Fruit fly (Drosophila melanogaster): ENCODE data around the gene CG1105.

The CG1105 gene

dm6 chr3R:7067092-7067491 is at the start of gene CG1105, which contains the start of gene CG1965 (continued):
- TF ChIP-seq zfh1 (GFP tag; IDR thresholded peaks at IDR 0.05) (peak; percentile 95), schlank (tag; optimal IDR thresholded peaks at IDR 0.05) (peak; percentile 53), CG8089 (GFP tag; optimal IDR thresholded peaks at IDR 0.05) (peak; percentile 88), abd-A (tag; optimal IDR thresholded peaks at IDR 0.05) (no peak), fru (optimal IDR thresholded peaks at IDR 0.05) (no peak), CG12769 (tag; optimal IDR thresholded peaks at IDR 0.05) (peak; percentile 91), CG7745 (tag; optimal IDR thresholded peaks at IDR 0.05) (peak; percentile 33), CG12219 (GFP tag; optimal IDR thresholded peaks at IDR 0.05) (peak; percentile 70), dm (GFP tag; optimal IDR thresholded peaks at IDR 0.05) (peak; percentile 92), sr (GFP tag; IDR thresholded peaks at IDR 0.05) (no peak; the same call in 2 of the 3 replicates), Dad (GFP tag; optimal IDR thresholded peaks at IDR 0.05) (peak; percentile 92), ase (GFP tag; IDR thresholded peaks at IDR 0.05) (peak; percentile 91), CG1832 (GFP tag; optimal IDR thresholded peaks at IDR 0.05) (no peak), CG1602 (GFP tag; optimal IDR thresholded peaks at IDR 0.05) (peak; percentile 96), CG10959 (GFP tag; IDR thresholded peaks at IDR 0.05) (peak; percentile 87), CG14710 (tag; optimal IDR thresholded peaks at IDR 0.05) (peak; percentile 96), chn (GFP tag; optimal IDR thresholded peaks at IDR 0.05) (peak; percentile 97), peb (GFP tag; IDR thresholded peaks at IDR 0.05) (peak; percentile 90), NfI (GFP tag; optimal IDR thresholded peaks at IDR 0.05) (peak; percentile 89), Hr51 (GFP tag; optimal IDR thresholded peaks at IDR 0.05) (peak; percentile 94 to 96), CoRest (tag; optimal IDR thresholded peaks at IDR 0.05) (peak; percentile 95), CG10366 (GFP tag; IDR thresholded peaks at IDR 0.05) (peak; percentile 92), CG4854 (GFP tag; optimal IDR thresholded peaks at IDR 0.05) (peak; percentile 89), otp (GFP tag; IDR thresholded peaks at IDR 0.05) (peak; percentile 83), odd (GFP tag; optimal IDR thresholded peaks at IDR 0.05) (peak; percentile 60), CG11085 (GFP tag; IDR thresholded peaks at IDR 0.05) (peak; percentile 91), CG9797 (GFP tag; optimal IDR thresholded peaks at IDR 0.05) (peak; percentile 94), Fer2 (tag; optimal IDR thresholded peaks at IDR 0.05) (peak; percentile 85), CG4820 (GFP tag; optimal IDR thresholded peaks at IDR 0.05) (peak; percentile 92), Hr39 (optimal IDR thresholded peaks at IDR 0.05) (no peak), CG4282 (GFP tag; optimal IDR thresholded peaks at IDR 0.05) (peak; percentile 76), gcm (GFP tag; optimal IDR thresholded peaks at IDR 0.05) (peak; percentile 85), E2f2 (GFP tag; IDR thresholded peaks at IDR 0.05) (peak; percentile 79), CG6254 (GFP tag; optimal IDR thresholded peaks at IDR 0.05) (peak; percentile 75), lbe (GFP tag; optimal IDR thresholded peaks at IDR 0.05) (peak; percentile 83), CG7372 (GFP tag; IDR thresholded peaks at IDR 0.05) (peak; percentile 94), CG6791 (GFP tag; IDR thresholded peaks at IDR 0.05; ENCODE audit: partially characterized antibody) (peak; percentile 94), gsb-n (tag; optimal IDR thresholded peaks at IDR 0.05) (peak; percentile 79), Max (GFP tag; optimal IDR thresholded peaks at IDR 0.05) (peak; percentile 92), dati (GFP tag; IDR thresholded peaks at IDR 0.05) (peak; percentile 69), CG8281 (tag; optimal IDR thresholded peaks at IDR 0.05) (peak; percentile 65), Dp (GFP tag; optimal IDR thresholded peaks at IDR 0.05) (peak; percentile 57), Atf3 (GFP tag; optimal IDR thresholded peaks at IDR 0.05) (peak; percentile 88), CG32772 (GFP tag; IDR thresholded peaks at IDR 0.05) (peak; percentile 92), Elba2 (GFP tag; optimal IDR thresholded peaks at IDR 0.05) (peak; percentile 87), CG12391 (tag; optimal IDR thresholded peaks at IDR 0.05) (peak; percentile 97), fd64A (GFP tag; optimal IDR thresholded peaks at IDR 0.05) (peak; percentile 18), CG31365 (tag; optimal IDR thresholded peaks at IDR 0.05) (peak; percentile 19), kay (GFP tag; optimal IDR thresholded peaks at IDR 0.05) (peak; percentile 90), bbx (GFP tag; IDR thresholded peaks at IDR 0.05; ENCODE audit: partially characterized antibody) (peak; percentile 94), twi (tag; optimal IDR thresholded peaks at IDR 0.05) (peak; percentile 84), pb (GFP tag; optimal IDR thresholded peaks at IDR 0.05) (peak; percentile 68)
